Worm (Caenorhabditis elegans) whole organism, L3 larva: ENCODE results near the gene F20D6.10.

Experiments used
- R02D3.7 ChIP-seq: fragments of 150-350 bp; optimal IDR thresholded peaks from 2 replicates; lab custom pipeline; 2014; ENCODE audit warnings: missing biosample characterization, missing genetic modification characterization
- aly-2 ChIP-seq: fragments of 150-350 bp; optimal IDR thresholded peaks from 2 replicates; lab custom pipeline; 2014; ENCODE audit warnings: missing biosample characterization, missing genetic modification characterization
- ama-1 ChIP-seq: fragments of 150-350 bp; optimal IDR thresholded peaks from 2 replicates; lab custom pipeline; 2018
- ceh-82 ChIP-seq: fragments of 150-350 bp; optimal IDR thresholded peaks from 2 replicates; lab custom pipeline; 2014; ENCODE audit warnings: missing biosample characterization, missing genetic modification characterization
- egl-27 ChIP-seq: sonication (generic microtip); optimal IDR thresholded peaks from 4 replicates; lab custom pipeline; 2017; ENCODE audit warnings: missing biosample characterization, missing genetic modification reagents, missing genetic modification characterization
- egl-5 ChIP-seq: fragments of 150-350 bp; optimal IDR thresholded peaks from 2 replicates; lab custom pipeline; 2017; ENCODE audit warnings: missing biosample characterization, missing genetic modification reagents, missing genetic modification characterization, inconsistent platforms
- elt-1 ChIP-seq: fragments of 150-350 bp; optimal IDR thresholded peaks from 2 replicates; lab custom pipeline; 2014; ENCODE audit warnings: missing biosample characterization, missing genetic modification characterization
- elt-2 ChIP-seq: sonication (generic microtip); optimal IDR thresholded peaks from 2 replicates; lab custom pipeline; 2016; ENCODE audit warnings: missing genetic modification reagents, mild to moderate bottlenecking, missing genetic modification characterization, missing compliant biosample characterization
- fkh-2 ChIP-seq: fragments of 150-350 bp; optimal IDR thresholded peaks from 2 replicates; lab custom pipeline; 2014; ENCODE audit warnings: missing biosample characterization, missing genetic modification reagents, missing genetic modification characterization
- hmg-11 ChIP-seq: sonication (generic microtip); optimal IDR thresholded peaks from 2 replicates; lab custom pipeline; 2016; ENCODE audit warnings: missing genetic modification characterization, missing compliant biosample characterization
- nfya-1 ChIP-seq: sonication (generic microtip); optimal IDR thresholded peaks from 2 replicates; lab custom pipeline; 2017; ENCODE audit warnings: missing genetic modification characterization, mild to moderate bottlenecking, missing compliant biosample characterization, antibody characterized with exemption, moderate library complexity; ENCODE audit not compliant: insufficient read depth
- nhr-11 ChIP-seq: fragments of 150-350 bp; optimal IDR thresholded peaks from 2 replicates; lab custom pipeline; 2014; ENCODE audit warnings: missing biosample characterization, missing genetic modification characterization
- nhr-12 ChIP-seq: fragments of 150-350 bp; optimal IDR thresholded peaks from 2 replicates; lab custom pipeline; 2014; ENCODE audit warnings: missing biosample characterization, missing genetic modification characterization
- nhr-23 ChIP-seq: fragments of 150-350 bp; optimal IDR thresholded peaks from 2 replicates; lab custom pipeline; 2014; ENCODE audit warnings: missing biosample characterization, missing genetic modification reagents, missing genetic modification characterization
- nhr-25 ChIP-seq: sonication (generic microtip); optimal IDR thresholded peaks from 2 replicates; lab custom pipeline; 2017; ENCODE audit warnings: missing biosample characterization, missing genetic modification characterization
- nhr-28 ChIP-seq: fragments of 150-350 bp; optimal IDR thresholded peaks from 2 replicates; lab custom pipeline; 2014; ENCODE audit warnings: missing biosample characterization, missing genetic modification characterization
- nhr-43 ChIP-seq: sonication (generic microtip); optimal IDR thresholded peaks from 2 replicates; lab custom pipeline; 2016; ENCODE audit warnings: mild to moderate bottlenecking, missing genetic modification characterization, missing compliant biosample characterization; ENCODE audit not compliant: poor library complexity, severe bottlenecking
- nhr-76 ChIP-seq: fragments of 150-350 bp; sonication (generic microtip); optimal IDR thresholded peaks from 5 replicates; lab custom pipeline; 2014; ENCODE audit warnings: missing biosample characterization, missing genetic modification characterization
- pha-4 ChIP-seq: fragments of 150-350 bp; optimal IDR thresholded peaks from 2 replicates; lab custom pipeline; 2014; ENCODE audit warnings: missing biosample characterization, missing genetic modification reagents, missing genetic modification characterization
- pqm-1 ChIP-seq: fragments of 150-350 bp; optimal IDR thresholded peaks from 2 replicates; lab custom pipeline; 2017; ENCODE audit warnings: missing biosample characterization, missing genetic modification characterization, inconsistent platforms
- sea-2 ChIP-seq: fragments of 150-350 bp; sonication (generic microtip); optimal IDR thresholded peaks from 4 replicates; lab custom pipeline; 2014; ENCODE audit warnings: missing biosample characterization, missing genetic modification reagents, missing genetic modification characterization
- snpc-4 ChIP-seq: fragments of 150-350 bp; optimal IDR thresholded peaks from 2 replicates; lab custom pipeline; 2014; ENCODE audit warnings: missing biosample characterization, missing genetic modification characterization
- tbx-2 ChIP-seq: sonication (generic microtip); optimal IDR thresholded peaks from 2 replicates; lab custom pipeline; 2016; ENCODE audit warnings: mild to moderate bottlenecking, missing genetic modification characterization, missing compliant biosample characterization
- unc-39 ChIP-seq: sonication (generic microtip); optimal IDR thresholded peaks from 4 replicates; lab custom pipeline; 2017; ENCODE audit warnings: missing biosample characterization, missing genetic modification characterization
- ztf-11 ChIP-seq: fragments of 150-350 bp; optimal IDR thresholded peaks from 2 replicates; lab custom pipeline; 2014; ENCODE audit warnings: missing biosample characterization, missing genetic modification characterization
- ztf-4 ChIP-seq: fragments of 150-350 bp; optimal IDR thresholded peaks from 2 replicates; lab custom pipeline; 2014; ENCODE audit warnings: missing biosample characterization, missing genetic modification characterization

F20D6.10 gene

DNA sequence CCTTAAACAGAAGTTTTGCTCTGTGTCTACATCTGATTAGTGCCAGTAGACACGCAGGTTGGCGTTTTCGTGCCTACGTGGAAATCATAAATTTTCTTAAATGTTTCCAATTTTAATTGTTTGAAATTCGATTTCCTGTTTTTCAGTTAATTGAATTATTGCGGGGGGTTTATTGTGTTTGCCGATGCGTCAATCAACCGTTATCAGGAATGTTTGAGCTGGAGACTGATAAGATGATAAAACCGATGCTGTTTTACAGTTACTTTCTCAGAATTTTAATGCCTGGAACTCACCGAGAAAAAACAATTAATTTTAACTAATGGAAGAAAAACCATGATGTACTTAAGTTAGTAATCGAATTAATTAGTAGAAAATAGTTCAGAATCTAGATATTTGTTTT is 21.4 kb upstream of the F20D6.10 start:
- TF ChIP-seq pqm-1 (tag; lab: Kevin White, UChicago) (peak; percentile 80), elt-2 (peak; percentile 91), ama-1 (lab: Kevin White, UChicago) (no peak), ztf-11 (no peak)

DNA sequence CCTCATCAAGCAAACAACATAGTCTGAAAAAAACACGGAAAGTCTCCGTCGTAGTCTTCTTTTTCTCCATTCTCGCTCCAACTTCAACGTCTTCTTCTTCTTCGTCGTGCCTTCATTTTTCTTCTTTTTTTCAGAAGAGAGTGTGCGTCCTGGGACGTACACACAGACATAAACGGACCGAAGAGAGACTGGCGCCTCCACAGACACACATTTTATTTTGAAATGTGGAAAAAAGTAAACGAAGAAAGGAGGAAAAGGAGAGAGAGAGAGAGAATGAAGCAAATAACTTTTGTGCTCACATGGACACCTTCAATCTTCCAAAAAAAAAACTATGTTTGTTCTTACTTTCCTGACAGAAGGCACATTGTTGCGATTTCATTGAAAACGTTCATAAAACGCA is 19.4 kb upstream of the F20D6.10 start:
- TF ChIP-seq ama-1 (lab: Kevin White, UChicago) (no peak), nfya-1 (tag; lab: Kevin White, UChicago) (peak; percentile 25), sea-2 (GFP tag; lab: Kevin White, UChicago) (no peak), hmg-11 (tag; lab: Kevin White, UChicago) (peak; percentile 70)

DNA sequence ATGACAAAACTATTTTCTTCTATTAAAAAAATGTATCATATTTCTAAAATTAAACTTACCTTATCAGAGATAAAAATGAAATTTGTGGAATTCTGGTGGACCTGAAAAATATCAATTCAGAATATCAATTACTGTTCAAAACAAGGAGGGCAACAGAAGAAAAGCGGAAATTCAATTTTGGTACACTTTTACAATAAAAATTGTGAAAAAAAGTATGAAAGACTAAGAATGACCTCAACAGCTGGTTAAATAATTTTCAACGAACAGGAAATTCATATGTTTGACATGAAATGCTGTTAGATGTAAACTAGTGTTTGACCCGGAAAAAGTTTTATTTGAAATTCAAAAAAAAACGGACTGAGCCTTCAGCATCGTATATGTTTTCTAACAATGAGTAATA is 18.1 kb upstream of the F20D6.10 start, which contains the start of gene K07C11.7:
Gene K07C11.7 (minus strand): TSS at position 101 of the 400 bp plus-strand sequence.
- TF ChIP-seq unc-39 (tag; lab: Kevin White, UChicago) (no peak), aly-2 (no peak), nhr-76 (tag; lab: Kevin White, UChicago) (no peak), ztf-4 (no peak), tbx-2 (tag; lab: Kevin White, UChicago) (no peak)

DNA sequence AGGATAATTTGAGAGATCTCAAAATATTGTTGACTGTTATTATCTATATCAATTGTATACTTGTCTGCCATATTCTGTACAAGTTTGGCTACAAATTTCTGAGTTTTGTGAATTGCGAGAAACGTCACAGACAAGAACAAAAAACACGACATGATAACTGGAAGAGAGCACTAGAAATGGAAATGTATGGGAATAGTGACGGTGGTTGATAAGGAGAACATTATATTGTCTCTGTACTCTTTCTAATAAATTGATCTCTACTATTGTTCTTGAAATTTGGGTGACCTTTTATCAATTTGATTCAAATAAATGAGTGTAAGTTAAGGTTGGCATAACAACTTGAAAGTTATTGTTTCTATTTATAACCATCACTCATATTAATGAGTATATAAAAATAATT is 17.1 kb upstream of the F20D6.10 start:
- peak; percentile 83 for TF ChIP-seq pqm-1 (tag; lab: Kevin White, UChicago)
- no peak for TF ChIP-seq egl-5 (tag; lab: Kevin White, UChicago)
- TF ChIP-seq elt-2: peak; percentile 87
- no peak for TF ChIP-seq nhr-11 (tag; lab: Kevin White, UChicago)

DNA sequence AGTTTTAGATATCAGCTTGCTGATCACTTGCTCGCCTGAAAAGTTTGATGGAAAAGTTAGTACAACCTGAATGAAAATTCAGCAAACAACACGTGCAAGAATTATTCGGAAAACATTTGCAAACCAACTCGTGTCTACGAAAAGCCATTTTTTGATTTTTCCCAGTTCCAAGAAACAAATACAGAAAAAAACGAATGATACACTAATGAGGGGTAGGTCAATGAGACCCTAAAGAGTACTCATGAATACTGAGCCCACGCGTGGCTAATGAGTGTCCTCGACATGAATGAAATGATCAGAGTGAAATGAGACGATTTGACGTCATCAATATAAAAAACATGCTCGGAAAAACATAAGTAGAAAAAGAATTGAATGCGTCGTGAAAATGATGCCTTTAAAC is 16.3 kb upstream of the F20D6.10 start:
- no peak for TF ChIP-seq snpc-4 (tag; lab: Kevin White, UChicago)
- no peak for TF ChIP-seq hmg-11 (tag; lab: Kevin White, UChicago)
- TF ChIP-seq ceh-82: no peak
- TF ChIP-seq ztf-4: no peak
- no peak for TF ChIP-seq elt-1 (tag; lab: Kevin White, UChicago)
- TF ChIP-seq nhr-43 (tag; lab: Kevin White, UChicago): no peak
- TF ChIP-seq, all 47 proteins: peak for 0

DNA sequence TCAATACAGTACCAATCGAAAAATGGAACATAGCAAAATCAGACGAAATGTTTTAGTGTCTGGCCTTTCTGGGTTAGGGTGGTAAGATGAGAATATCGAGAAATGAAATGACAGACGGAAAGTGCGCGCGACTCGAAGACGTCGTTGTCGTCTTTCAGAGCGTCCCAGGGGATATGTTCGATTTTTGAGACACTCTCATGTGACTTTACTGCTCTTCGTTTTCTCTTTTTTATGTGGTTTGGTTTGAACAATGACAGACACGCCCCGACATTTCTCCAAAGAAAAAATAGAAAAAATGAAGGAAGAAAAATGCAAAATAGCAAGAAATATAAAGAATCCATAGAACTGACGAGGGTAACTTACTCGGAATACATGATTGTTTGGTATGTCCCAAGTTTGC is 14.8 kb upstream of the F20D6.10 start:
- TF ChIP-seq nfya-1 (tag; lab: Kevin White, UChicago): peak; percentile 19
- TF ChIP-seq fkh-2 (tag; lab: Kevin White, UChicago): no peak

DNA sequence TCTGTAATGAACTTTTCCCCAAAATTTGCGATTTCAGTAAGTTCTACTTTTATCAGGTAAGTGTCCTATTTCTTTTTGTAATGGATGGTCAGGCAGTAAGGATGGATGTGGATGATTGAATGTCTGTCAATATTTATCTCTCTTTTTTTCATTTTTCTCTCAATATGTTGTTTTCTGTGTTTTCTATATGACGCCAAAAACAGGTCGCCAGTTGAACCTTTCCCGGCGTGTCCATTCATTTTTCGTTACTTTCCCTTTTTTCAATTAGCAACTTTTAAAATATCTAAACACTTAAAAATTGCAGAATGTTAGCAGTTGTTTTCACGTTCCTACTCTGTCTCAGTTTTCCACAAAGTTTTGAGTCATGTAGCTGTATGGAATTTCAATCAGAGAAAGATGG is 11.2 kb upstream of the F20D6.10 start, which contains the start of gene timp-1:
Gene timp-1 (plus strand): TSS at position 305 of the 400 bp plus-strand sequence.
- TF ChIP-seq nhr-76 (tag; lab: Kevin White, UChicago) (no peak), nhr-23 (tag; lab: Kevin White, UChicago) (peak; percentile 45)

DNA sequence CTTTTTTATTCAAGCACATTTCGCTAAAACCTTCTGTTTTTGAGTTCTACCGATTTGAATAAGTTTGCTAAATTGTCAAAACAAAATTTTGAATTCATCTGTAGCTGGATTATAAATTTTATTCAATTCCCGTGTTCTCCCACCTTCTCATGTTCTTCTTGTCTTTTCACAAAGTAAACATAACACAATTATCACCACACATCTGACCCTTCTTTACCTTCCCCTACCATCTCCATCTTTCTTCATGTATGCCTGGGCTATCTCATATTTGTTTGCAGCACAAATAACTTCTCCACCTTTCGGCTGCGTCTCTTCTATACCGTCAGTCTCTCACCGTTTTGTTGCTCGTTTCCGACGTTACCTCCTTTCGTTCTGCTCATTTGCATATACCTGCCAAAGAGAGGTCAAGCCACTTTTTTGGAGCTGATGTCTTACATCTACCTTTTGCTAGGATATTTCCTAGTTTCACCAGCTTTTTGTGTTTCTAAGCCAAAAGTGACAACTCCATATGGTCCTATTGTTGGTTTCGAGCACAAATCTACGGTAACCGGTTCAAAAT is 7.4 kb upstream of the F20D6.10 start, which contains the start of gene cest-17:
Gene cest-17 (plus strand): TSS at position 248 of the 559 bp plus-strand sequence.
- TF ChIP-seq R02D3.7 (tag; lab: Kevin White, UChicago) (no peak), pqm-1 (tag; lab: Kevin White, UChicago) (peak; percentile 16), pha-4 (peak; percentile 76), elt-2 (peak; percentile 21), nhr-28 (no peak)

DNA sequence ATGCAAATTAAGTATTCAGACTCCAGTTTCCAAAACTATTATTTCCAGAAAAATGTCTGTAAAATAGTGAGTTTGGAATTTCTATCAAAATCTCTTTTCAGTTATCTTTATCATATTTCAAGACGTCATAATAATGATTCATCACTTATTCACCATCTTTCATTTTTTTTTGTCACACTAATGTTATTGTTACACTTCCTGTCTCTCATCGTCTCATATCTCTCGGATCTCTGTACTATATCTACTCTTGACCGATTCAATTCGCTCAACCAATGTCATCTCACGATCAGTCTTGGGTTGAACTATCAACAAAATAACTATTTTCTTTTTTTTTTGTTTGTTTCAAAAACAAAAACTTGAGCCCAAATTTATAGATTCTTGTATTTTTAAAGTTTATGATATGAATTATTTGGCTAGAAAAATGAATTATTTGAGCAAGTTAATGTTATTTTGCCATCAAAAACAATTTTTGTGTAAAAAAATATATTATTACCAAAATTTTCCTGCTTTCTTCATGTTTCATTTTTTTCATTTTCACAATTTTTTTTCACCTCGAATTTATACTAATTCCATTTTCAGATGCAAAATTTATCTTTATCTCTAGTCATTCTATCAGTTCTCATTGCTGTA is 5.6 kb upstream of the F20D6.10 start, which contains the start of gene cri-2:
Gene cri-2 (plus strand): TSS at position 580 of the 630 bp plus-strand sequence.
- TF ChIP-seq nhr-25 (tag; lab: Kevin White, UChicago) (peak; percentile 35), nhr-23 (tag; lab: Kevin White, UChicago) (peak; percentile 65), egl-27 (tag; lab: Kevin White, UChicago) (peak; percentile 24), nhr-11 (tag; lab: Kevin White, UChicago) (no peak), ama-1 (lab: Kevin White, UChicago) (no peak), nhr-12 (tag; lab: Kevin White, UChicago) (no peak), elt-1 (tag; lab: Kevin White, UChicago) (no peak), nhr-43 (tag; lab: Kevin White, UChicago) (peak; percentile 16)
